Worm (Caenorhabditis elegans) whole organism, young adult: ENCODE data around the gene T24B8.4.
A peak's percentile ranks its signal among the peaks of the same experiment; 100 is the strongest.

Experiments used
- B0336.3 ChIP-seq: fragments of 200-800 bp; sonication (Bioruptor generic); IDR thresholded peaks from 2 replicates; pipeline ENCODE4 v1.3.6; 2022; ENCODE audit warnings: missing genetic modification characterization, missing compliant biosample characterization
- C06A6.2 ChIP-seq: fragments of 200-800 bp; sonication (Bioruptor generic); conservative IDR thresholded peaks from 2 replicates; pipeline ENCODE4 v1.3.6; 2022; ENCODE audit warnings: missing genetic modification characterization, missing compliant biosample characterization
- D2030.7 ChIP-seq: fragments of 200-800 bp; sonication (Bioruptor generic); IDR thresholded peaks from 2 replicates; pipeline ENCODE4 v1.3.6; 2022; ENCODE audit warnings: missing genetic modification reagents, missing genetic modification characterization, missing compliant biosample characterization
- F23B12.7 ChIP-seq: sonication (generic microtip); optimal IDR thresholded peaks from 2 replicates; lab custom pipeline; 2017; ENCODE audit warnings: missing genetic modification characterization, mild to moderate bottlenecking, missing compliant biosample characterization, antibody characterized with exemption, moderate library complexity; ENCODE audit not compliant: insufficient read depth
- F33H1.4 ChIP-seq: fragments of 200-800 bp; sonication (Bioruptor generic); IDR thresholded peaks from 2 replicates; pipeline ENCODE4 v1.3.6; 2022; ENCODE audit warnings: missing genetic modification reagents, missing genetic modification characterization, missing compliant biosample characterization
- F49E8.2 ChIP-seq: sonication (generic microtip); optimal IDR thresholded peaks from 3 replicates; lab custom pipeline; 2017; ENCODE audit warnings: missing genetic modification characterization, mild to moderate bottlenecking, missing compliant biosample characterization, antibody characterized with exemption, moderate library complexity; ENCODE audit not compliant: insufficient read depth
- K12H6.12 ChIP-seq: fragments of 200-800 bp; sonication (Bioruptor generic); optimal IDR thresholded peaks from 2 replicates; lab custom pipeline; 2018; ENCODE audit warnings: mild to moderate bottlenecking, missing genetic modification characterization, missing compliant biosample characterization
- Y53F4B.3 ChIP-seq: fragments of 200-800 bp; sonication (Bioruptor generic); IDR thresholded peaks from 2 replicates; pipeline ENCODE4 v1.3.6; 2022; ENCODE audit warnings: missing genetic modification reagents, missing genetic modification characterization, missing compliant biosample characterization
- Y95B8A.8 ChIP-seq: fragments of 200-800 bp; sonication (Bioruptor generic); IDR thresholded peaks from 2 replicates; pipeline ENCODE4 v1.3.6; 2022; ENCODE audit warnings: missing genetic modification reagents, missing genetic modification characterization, missing compliant biosample characterization
- ZK185.1 ChIP-seq: sonication (generic microtip); optimal IDR thresholded peaks from 2 replicates; lab custom pipeline; 2016; ENCODE audit warnings: mild to moderate bottlenecking, missing genetic modification characterization, missing compliant biosample characterization; ENCODE audit not compliant: poor library complexity, severe bottlenecking
- attf-3 ChIP-seq: fragments of 200-800 bp; sonication (Bioruptor generic); conservative IDR thresholded peaks from 2 replicates; pipeline ENCODE4 v1.3.6; 2022; ENCODE audit warnings: missing genetic modification reagents, missing genetic modification characterization, missing compliant biosample characterization
- attf-5 ChIP-seq: fragments of 200-800 bp; sonication (Bioruptor generic); optimal IDR thresholded peaks from 2 replicates; lab custom pipeline; 2018; ENCODE audit warnings: mild to moderate bottlenecking, missing genetic modification characterization, missing compliant biosample characterization
- ceh-100 ChIP-seq: fragments of 200-800 bp; sonication (Bioruptor generic); IDR thresholded peaks from 2 replicates; pipeline ENCODE4 v1.3.6; 2022; ENCODE audit warnings: missing genetic modification reagents, missing genetic modification characterization, missing compliant biosample characterization
- ceh-27 ChIP-seq: fragments of 200-800 bp; sonication (Bioruptor generic); optimal IDR thresholded peaks from 2 replicates; lab custom pipeline; 2018; ENCODE audit warnings: mild to moderate bottlenecking, missing genetic modification characterization, moderate library complexity, missing compliant biosample characterization
- dox-1 ChIP-seq: fragments of 200-800 bp; sonication (Bioruptor generic); IDR thresholded peaks from 2 replicates; pipeline ENCODE4 v1.3.6; 2022; ENCODE audit warnings: missing genetic modification reagents, missing genetic modification characterization, missing compliant biosample characterization
- dpl-1 ChIP-seq: fragments of 150-350 bp; optimal IDR thresholded peaks from 2 replicates; lab custom pipeline; 2014; ENCODE audit warnings: missing biosample characterization, missing genetic modification reagents, missing genetic modification characterization
- efl-1 ChIP-seq: fragments of 150-350 bp; optimal IDR thresholded peaks from 2 replicates; lab custom pipeline; 2014; ENCODE audit warnings: missing biosample characterization, missing genetic modification reagents, missing genetic modification characterization
- ekl-4 ChIP-seq: fragments of 200-800 bp; sonication (Bioruptor generic); IDR thresholded peaks from 2 replicates; pipeline ENCODE4 v1.3.6; 2022; ENCODE audit warnings: missing genetic modification reagents, missing genetic modification characterization, missing compliant biosample characterization
- hmg-1.2 ChIP-seq: fragments of 200-800 bp; sonication (Bioruptor generic); IDR thresholded peaks from 2 replicates; pipeline ENCODE4 v1.3.6; 2022; ENCODE audit warnings: missing genetic modification reagents, missing genetic modification characterization, missing compliant biosample characterization
- hsf-1 ChIP-seq: fragments of 200-800 bp; sonication (Bioruptor generic); IDR thresholded peaks from 2 replicates; pipeline ENCODE4 v1.3.6; 2022; ENCODE audit warnings: missing genetic modification reagents, missing genetic modification characterization, missing compliant biosample characterization
- let-607 ChIP-seq, 2 experiments: fragments of 200-800 bp in 1 of 2; sonication (Bioruptor generic) in 1 of 2; sonication (generic microtip) in 1 of 2; optimal IDR thresholded peaks; 2 replicates each; lab custom pipeline; 2016 to 2018; ENCODE audit warnings: mild to moderate bottlenecking in 2 of 2, missing compliant biosample characterization in 2 of 2, missing genetic modification characterization in 2 of 2, moderate library complexity in 2 of 2, missing genotype in 1 of 2
- lin-35 ChIP-seq, 3 experiments: fragments of 150-350 bp in 2 of 3; sonication (generic microtip) in 1 of 3; optimal IDR thresholded peaks; 2 replicates each; lab custom pipeline; 2014 to 2018; ENCODE audit warnings: missing biosample characterization in 3 of 3, missing genetic modification characterization in 3 of 3, missing genetic modification reagents in 3 of 3
- lir-1 ChIP-seq: fragments of 200-800 bp; sonication (Bioruptor generic); conservative IDR thresholded peaks from 2 replicates; pipeline ENCODE4 v1.3.6; 2022; ENCODE audit warnings: missing genetic modification reagents, missing genetic modification characterization, missing compliant biosample characterization
- lsl-1 ChIP-seq: fragments of 200-800 bp; sonication (Bioruptor generic); optimal IDR thresholded peaks from 2 replicates; lab custom pipeline; 2018; ENCODE audit warnings: mild to moderate bottlenecking, missing genetic modification characterization, moderate library complexity, missing compliant biosample characterization
- madf-10 ChIP-seq: sonication (generic microtip); optimal IDR thresholded peaks from 2 replicates; lab custom pipeline; 2016; ENCODE audit warnings: mild to moderate bottlenecking, missing genetic modification characterization, missing compliant biosample characterization
- madf-3 ChIP-seq: fragments of 200-800 bp; sonication (Bioruptor generic); IDR thresholded peaks from 2 replicates; pipeline ENCODE4 v1.3.6; 2022; ENCODE audit warnings: missing genetic modification reagents, missing genetic modification characterization, missing compliant biosample characterization
- madf-6 ChIP-seq: fragments of 200-800 bp; sonication (Bioruptor generic); IDR thresholded peaks from 2 replicates; pipeline ENCODE4 v1.3.6; 2022; ENCODE audit warnings: missing genetic modification reagents, missing genetic modification characterization, missing compliant biosample characterization
- mcd-1 ChIP-seq: fragments of 200-800 bp; sonication (Bioruptor generic); IDR thresholded peaks from 2 replicates; pipeline ENCODE4 v1.3.6; 2022; ENCODE audit warnings: missing genetic modification reagents, missing genetic modification characterization, missing compliant biosample characterization
- mel-28 ChIP-seq: sonication (generic microtip); optimal IDR thresholded peaks from 2 replicates; lab custom pipeline; 2016; ENCODE audit warnings: borderline replicate concordance, mild to moderate bottlenecking, missing genetic modification characterization, missing compliant biosample characterization
- nfyb-1 ChIP-seq: fragments of 200-800 bp; sonication (Bioruptor generic); IDR thresholded peaks from 2 replicates; pipeline ENCODE4 v1.3.6; 2022; ENCODE audit warnings: missing genetic modification reagents, missing genetic modification characterization, missing compliant biosample characterization
- nhr-120 ChIP-seq: fragments of 200-800 bp; sonication (Bioruptor generic); IDR thresholded peaks from 2 replicates; pipeline ENCODE4 v1.3.6; 2022; ENCODE audit warnings: missing genetic modification characterization, missing compliant biosample characterization
- nhr-80 ChIP-seq: sonication (generic microtip); optimal IDR thresholded peaks from 2 replicates; lab custom pipeline; 2016; ENCODE audit warnings: missing genetic modification characterization, missing compliant biosample characterization
- pbrm-1 ChIP-seq: fragments of 200-800 bp; sonication (Bioruptor generic); IDR thresholded peaks from 2 replicates; pipeline ENCODE4 v1.3.6; 2022; ENCODE audit warnings: missing genetic modification reagents, missing genetic modification characterization, missing compliant biosample characterization
- rec-8 ChIP-seq, 2 experiments: sonication (generic microtip); optimal IDR thresholded peaks; 2 replicates each; lab custom pipeline; 2016; ENCODE audit warnings: mild to moderate bottlenecking in 2 of 2, missing genetic modification characterization in 2 of 2, missing genetic modification reagents in 2 of 2, missing genotype in 2 of 2, missing biosample characterization in 1 of 2, missing compliant biosample characterization in 1 of 2, moderate library complexity in 1 of 2
- sdz-38 ChIP-seq: sonication (generic microtip); optimal IDR thresholded peaks from 2 replicates; lab custom pipeline; 2016; ENCODE audit warnings: missing genotype, missing genetic modification characterization, missing compliant biosample characterization
- snpc-1.3 ChIP-seq: sonication (generic microtip); optimal IDR thresholded peaks from 2 replicates; lab custom pipeline; 2017; ENCODE audit warnings: missing genetic modification characterization, mild to moderate bottlenecking, missing compliant biosample characterization, antibody characterized with exemption, moderate library complexity, missing genotype, missing genetic modification reagents; ENCODE audit not compliant: insufficient read depth
- snpc-4 ChIP-seq, 5 experiments: fragments of 150-350 bp in 1 of 5; sonication (generic microtip) in 4 of 5; optimal IDR thresholded peaks; 2 replicates each; lab custom pipeline; 2014 to 2018; ENCODE audit warnings: missing genetic modification characterization in 5 of 5, missing biosample characterization in 3 of 5, antibody characterized with exemption in 2 of 5, mild to moderate bottlenecking in 2 of 5, missing compliant biosample characterization in 2 of 5, missing genotype in 2 of 5, moderate library complexity in 2 of 5, missing genetic modification reagents in 1 of 5
- unc-130 ChIP-seq: sonication (generic microtip); optimal IDR thresholded peaks from 2 replicates; lab custom pipeline; 2016; ENCODE audit warnings: missing genetic modification reagents, missing genetic modification characterization, missing compliant biosample characterization
- unc-62 ChIP-seq: fragments of 150-350 bp; optimal IDR thresholded peaks from 2 replicates; lab custom pipeline; 2014; ENCODE audit warnings: missing biosample characterization, missing genetic modification reagents, missing genetic modification characterization
- xnd-1 ChIP-seq: sonication (generic microtip); optimal IDR thresholded peaks from 2 replicates; lab custom pipeline; 2016; ENCODE audit warnings: missing genotype, missing genetic modification reagents, missing genetic modification characterization, missing compliant biosample characterization
- ztf-22 ChIP-seq: fragments of 200-800 bp; sonication (Bioruptor generic); optimal IDR thresholded peaks from 2 replicates; lab custom pipeline; 2018; ENCODE audit warnings: mild to moderate bottlenecking, missing genetic modification characterization, moderate library complexity, missing compliant biosample characterization
- ztf-26 ChIP-seq: sonication (generic microtip); optimal IDR thresholded peaks from 2 replicates; lab custom pipeline; 2017; ENCODE audit warnings: missing genetic modification characterization, missing compliant biosample characterization
- ztf-28 ChIP-seq: fragments of 200-800 bp; sonication (Bioruptor generic); IDR thresholded peaks from 2 replicates; pipeline ENCODE4 v1.3.6; 2022; ENCODE audit warnings: missing genetic modification reagents, missing genetic modification characterization, missing compliant biosample characterization

Gene T24B8.4

ce11 chrII:9056215-9056819 is 14.3 kb downstream of the T24B8.4 start (continued):
- peak; percentile 43 for TF ChIP-seq mcd-1 (GFP tag; lab: Robert Waterston, UW)

ce11 chrII:9054604-9055003 is 16.0 kb downstream of the T24B8.4 start, which contains the start of gene chmp-7:
chmp-7 (plus strand) TSS chrII:9054972.
- peak in 1 of 3 experiments; percentile 90 for TF ChIP-seq lin-35 (GFP tag; optimal IDR thresholded peaks at IDR 0.05; lab: Kevin White, UChicago)
- 0 out of 2 replicates have a peak, but pooled peaks have one; percentile 43 for TF ChIP-seq B0336.3 (GFP tag; lab: Robert Waterston, UW)
- peak; percentile 41; the same call in 1 of the 2 replicates for TF ChIP-seq Y95B8A.8 (GFP tag; lab: Robert Waterston, UW)
- TF ChIP-seq madf-10 (tag; lab: Kevin White, UChicago) = peak; percentile 72
- TF ChIP-seq ztf-28 (GFP tag; lab: Robert Waterston, UW) = peak; percentile 68; the same call in 1 of the 2 replicates
- TF ChIP-seq nhr-120 (GFP tag; lab: Robert Waterston, UW) = no peak
- peak; percentile 73 for TF ChIP-seq attf-3 (GFP tag; lab: Robert Waterston, UW)
- TF ChIP-seq K12H6.12 (tag; lab: Kevin White, UChicago) = peak; percentile 56
- TF ChIP-seq madf-3 (GFP tag; lab: Robert Waterston, UW) = 0 out of 2 replicates have a peak, but pooled peaks have one; percentile 64
- TF ChIP-seq attf-5 (GFP tag; lab: Kevin White, UChicago) = peak; percentile 96
- TF ChIP-seq nfyb-1 (GFP tag; lab: Robert Waterston, UW) = peak; percentile 81
- TF ChIP-seq ceh-27 (GFP tag; lab: Kevin White, UChicago) = peak; percentile 60
- TF ChIP-seq hmg-1.2 (GFP tag; lab: Robert Waterston, UW) = peak; percentile 69; the same call in 1 of the 2 replicates
- TF ChIP-seq F33H1.4 (GFP tag; lab: Robert Waterston, UW) = peak; percentile 65
- no peak for TF ChIP-seq unc-62
- TF ChIP-seq dpl-1 (GFP tag; lab: Kevin White, UChicago) = peak; percentile 86
- TF ChIP-seq C06A6.2 = 0 out of 2 replicates have a peak, but pooled peaks have one; percentile 19
- TF ChIP-seq snpc-4 (GFP tag; optimal IDR thresholded peaks at IDR 0.05; lab: Kevin White, UChicago) = peak; percentile 58
- TF ChIP-seq snpc-4 (tag; optimal IDR thresholded peaks at IDR 0.05; lab: Kevin White, UChicago) = peak; percentile 27 to 80 (median 56)
- no peak for TF ChIP-seq ztf-22 (GFP tag; lab: Kevin White, UChicago)
- peak; percentile 83 for TF ChIP-seq efl-1 (GFP tag; lab: Kevin White, UChicago)
- no peak for TF ChIP-seq mel-28 (tag; lab: Kevin White, UChicago)
- TF ChIP-seq madf-6 (GFP tag; lab: Robert Waterston, UW) = peak; percentile 75
- TF ChIP-seq pbrm-1 = peak; percentile 82
- no peak for TF ChIP-seq sdz-38 (tag; lab: Kevin White, UChicago)
- 0 out of 2 replicates have a peak, but pooled peaks have one; percentile 43 for TF ChIP-seq lir-1 (GFP tag; lab: Robert Waterston, UW)
- TF ChIP-seq nhr-80 = peak; percentile 53
- peak; percentile 63 for TF ChIP-seq F49E8.2 (tag; lab: Kevin White, UChicago)
- peak; percentile 22; the same call in 1 of the 2 replicates for TF ChIP-seq ceh-100 (GFP tag; lab: Robert Waterston, UW)
- TF ChIP-seq dox-1 (GFP tag; lab: Robert Waterston, UW) = peak; percentile 92
- TF ChIP-seq ekl-4 (GFP tag; lab: Robert Waterston, UW) = peak; percentile 54; the same call in 1 of the 2 replicates
- no peak for TF ChIP-seq Y53F4B.3
- peak; percentile 73 for TF ChIP-seq lsl-1
- TF ChIP-seq let-607 (tag; optimal IDR thresholded peaks at IDR 0.05; lab: Kevin White, UChicago) = peak; percentile 3 to 18
- peak; percentile 50 for TF ChIP-seq ztf-26 (tag; lab: Kevin White, UChicago)
- TF ChIP-seq unc-130 (GFP tag; lab: Kevin White, UChicago) = peak; percentile 27
- TF ChIP-seq F23B12.7 = peak; percentile 90
- no peak for TF ChIP-seq rec-8 (tag; optimal IDR thresholded peaks at IDR 0.05; lab: Kevin White, UChicago)
- 0 out of 2 replicates have a peak, but pooled peaks have one; percentile 57 for TF ChIP-seq hsf-1 (GFP tag; lab: Robert Waterston, UW)
- peak; percentile 51; the same call in 1 of the 2 replicates for TF ChIP-seq D2030.7 (GFP tag; lab: Robert Waterston, UW)
- TF ChIP-seq xnd-1 (tag; lab: Kevin White, UChicago) = peak; percentile 4
- peak; percentile 70 for TF ChIP-seq ZK185.1
- peak; percentile 76 for TF ChIP-seq snpc-1.3 (tag; lab: Kevin White, UChicago)
